Worm (Caenorhabditis elegans) whole organism, L1 larva: ENCODE results near the gene srh-30.

Source experiments
- ceh-82 ChIP-seq, 3 experiments: fragments of 150-350 bp in 1 of 3; sonication (generic microtip) in 2 of 3; optimal IDR thresholded peaks; 2 replicates each; lab custom pipeline; 2014 to 2017; ENCODE audit warnings: missing biosample characterization in 3 of 3, missing genetic modification characterization in 3 of 3
- dpl-1 ChIP-seq, 3 experiments: fragments of 150-350 bp in 2 of 3; sonication (generic microtip) in 1 of 3; optimal IDR thresholded peaks; 2 replicates each; lab custom pipeline; 2014 to 2017; ENCODE audit warnings: missing biosample characterization in 3 of 3, missing genetic modification characterization in 3 of 3, missing genetic modification reagents in 3 of 3
- fkh-10 ChIP-seq: sonication (generic microtip); optimal IDR thresholded peaks from 2 replicates; lab custom pipeline; 2017; ENCODE audit warnings: missing biosample characterization, missing genetic modification reagents, missing genetic modification characterization
- hlh-17 ChIP-seq: fragments of 200-800 bp; sonication (Bioruptor generic); optimal IDR thresholded peaks from 2 replicates; lab custom pipeline; 2018; ENCODE audit warnings: missing genetic modification characterization, mild to moderate bottlenecking, missing compliant biosample characterization, moderate library complexity, borderline replicate concordance
- mep-1 ChIP-seq: fragments of 150-350 bp; optimal IDR thresholded peaks from 2 replicates; lab custom pipeline; 2014; ENCODE audit warnings: missing biosample characterization, missing genetic modification characterization
- nhr-11 ChIP-seq: fragments of 150-350 bp; optimal IDR thresholded peaks from 2 replicates; lab custom pipeline; 2014; ENCODE audit warnings: missing biosample characterization, missing genetic modification characterization
- nhr-12 ChIP-seq: sonication (generic microtip); optimal IDR thresholded peaks from 2 replicates; lab custom pipeline; 2017; ENCODE audit warnings: missing biosample characterization, missing genetic modification characterization
- rnt-1 ChIP-seq: sonication (generic microtip); optimal IDR thresholded peaks from 2 replicates; lab custom pipeline; 2016; ENCODE audit warnings: mild to moderate bottlenecking, missing genetic modification characterization, moderate library complexity, missing compliant biosample characterization
- sox-4 ChIP-seq: sonication (generic microtip); optimal IDR thresholded peaks from 2 replicates; lab custom pipeline; 2016; ENCODE audit warnings: missing genetic modification characterization, missing compliant biosample characterization
- unc-98 ChIP-seq: fragments of 200-800 bp; sonication (Bioruptor generic); IDR thresholded peaks from 2 replicates; pipeline ENCODE4 v1.3.6; 2022; ENCODE audit warnings: missing genetic modification characterization, missing compliant biosample characterization

- TF ChIP-seq sox-4 (tag; lab: Kevin White, UChicago) (no peak), hlh-17 (no peak), fkh-10 (GFP tag; lab: Kevin White, UChicago) (no peak), mep-1 (tag; lab: Kevin White, UChicago) (no peak), nhr-11 (tag; lab: Kevin White, UChicago) (no peak), rnt-1 (tag; lab: Kevin White, UChicago) (no peak), unc-98 (GFP tag; lab: Robert Waterston, UW) (no peak), dpl-1 (GFP tag; optimal IDR thresholded peaks at IDR 0.05; lab: Kevin White, UChicago) (no peak), ceh-82 (tag; optimal IDR thresholded peaks at IDR 0.05; lab: Kevin White, UChicago) (no peak), nhr-12 (no peak)
Observed at ce11 chrV:6810091-6810490, 38.5 kb upstream of the srh-30 start.
